Worm (Caenorhabditis elegans) whole organism, L4 larva: ENCODE measurements around the gene fli-1.

Experiments
- D1046.2 ChIP-seq: fragments of 200-800 bp; sonication (Bioruptor generic); IDR thresholded peaks from 2 replicates; pipeline ENCODE4 v1.3.6; 2022; ENCODE audit warnings: missing genetic modification characterization, missing compliant biosample characterization
- F10B5.3 ChIP-seq: sonication (generic microtip); optimal IDR thresholded peaks from 2 replicates; lab custom pipeline; 2016; ENCODE audit warnings: mild to moderate bottlenecking, missing genetic modification characterization, missing compliant biosample characterization
- F37D6.2 ChIP-seq: sonication (generic microtip); optimal IDR thresholded peaks from 2 replicates; lab custom pipeline; 2016; ENCODE audit warnings: mild to moderate bottlenecking, missing genetic modification characterization, missing compliant biosample characterization
- F49E8.2 ChIP-seq: sonication (generic microtip); optimal IDR thresholded peaks from 2 replicates; lab custom pipeline; 2016; ENCODE audit warnings: missing compliant biosample characterization, mild to moderate bottlenecking, missing genetic modification characterization, borderline replicate concordance
- T20F7.1 ChIP-seq: fragments of 200-800 bp; sonication (Bioruptor generic); optimal IDR thresholded peaks from 2 replicates; lab custom pipeline; 2018; ENCODE audit warnings: mild to moderate bottlenecking, missing genetic modification characterization, missing compliant biosample characterization
- ZK546.5 ChIP-seq, 2 experiments: sonication (generic microtip); optimal IDR thresholded peaks; 2 replicates each; lab custom pipeline; 2017; ENCODE audit warnings: missing biosample characterization in 2 of 2, missing genetic modification characterization in 2 of 2
- attf-4 ChIP-seq: sonication (generic microtip); optimal IDR thresholded peaks from 3 replicates; lab custom pipeline; 2017; ENCODE audit warnings: missing biosample characterization, missing genetic modification characterization
- ceh-32 ChIP-seq: sonication (generic microtip); optimal IDR thresholded peaks from 2 replicates; lab custom pipeline; 2016; ENCODE audit warnings: mild to moderate bottlenecking, missing genetic modification characterization, missing compliant biosample characterization; ENCODE audit not compliant: poor library complexity
- ceh-44 ChIP-seq: fragments of 200-800 bp; sonication (Bioruptor generic); IDR thresholded peaks from 2 replicates; pipeline ENCODE4 v1.3.6; 2022; ENCODE audit warnings: missing genetic modification reagents, missing genetic modification characterization, missing compliant biosample characterization
- ces-1 ChIP-seq: fragments of 150-350 bp; sonication (generic microtip); optimal IDR thresholded peaks from 4 replicates; lab custom pipeline; 2014; ENCODE audit warnings: missing biosample characterization, missing genetic modification reagents, missing genetic modification characterization
- cey-2 ChIP-seq: sonication (generic microtip); optimal IDR thresholded peaks from 3 replicates; lab custom pipeline; 2017; ENCODE audit warnings: missing genetic modification characterization, mild to moderate bottlenecking, missing compliant biosample characterization, antibody characterized with exemption, borderline replicate concordance; ENCODE audit not compliant: insufficient read depth
- ctbp-1 ChIP-seq: fragments of 200-800 bp; sonication (Bioruptor generic); IDR thresholded peaks from 2 replicates; pipeline ENCODE4 v1.3.6; 2022; ENCODE audit warnings: missing genetic modification reagents, missing genetic modification characterization, missing compliant biosample characterization
- daf-8 ChIP-seq: fragments of 200-800 bp; sonication (Bioruptor generic); IDR thresholded peaks from 2 replicates; pipeline ENCODE4 v1.3.6; 2022; ENCODE audit warnings: missing genetic modification characterization, missing compliant biosample characterization
- dmd-6 ChIP-seq: fragments of 200-800 bp; sonication (Bioruptor generic); IDR thresholded peaks from 2 replicates; pipeline ENCODE4 v1.3.6; 2022; ENCODE audit warnings: missing genetic modification reagents, missing genetic modification characterization, missing compliant biosample characterization
- dmd-9 ChIP-seq: fragments of 200-800 bp; sonication (Bioruptor generic); IDR thresholded peaks from 2 replicates; pipeline ENCODE4 v1.3.6; 2022; ENCODE audit warnings: missing genetic modification reagents, missing genetic modification characterization, missing compliant biosample characterization
- egl-27 ChIP-seq: sonication (generic microtip); optimal IDR thresholded peaks from 3 replicates; lab custom pipeline; 2017; ENCODE audit warnings: missing biosample characterization, missing genetic modification reagents, missing genetic modification characterization
- fos-1 ChIP-seq: fragments of 150-350 bp; optimal IDR thresholded peaks from 2 replicates; lab custom pipeline; 2014; ENCODE audit warnings: missing biosample characterization, missing genetic modification characterization
- hif-1 ChIP-seq, 2 experiments: sonication (generic microtip); optimal IDR thresholded peaks; 2 replicates each; lab custom pipeline; 2016 to 2017; ENCODE audit warnings: missing compliant biosample characterization in 2 of 2, missing genetic modification characterization in 2 of 2, missing genetic modification reagents in 2 of 2, missing genotype in 2 of 2, mild to moderate bottlenecking in 1 of 2
- hlh-11 ChIP-seq: fragments of 200-800 bp; sonication (Bioruptor generic); optimal IDR thresholded peaks from 2 replicates; lab custom pipeline; 2018; ENCODE audit warnings: mild to moderate bottlenecking, missing genetic modification characterization, missing compliant biosample characterization
- hlh-30 ChIP-seq: sonication (generic microtip); optimal IDR thresholded peaks from 2 replicates; lab custom pipeline; 2017; ENCODE audit warnings: antibody characterized with exemption, mild to moderate bottlenecking, missing genetic modification characterization, missing compliant biosample characterization; ENCODE audit not compliant: insufficient read depth
- hmg-1.1 ChIP-seq: fragments of 200-800 bp; sonication (Bioruptor generic); IDR thresholded peaks from 2 replicates; pipeline ENCODE4 v1.3.6; 2022; ENCODE audit warnings: missing genetic modification reagents, missing genetic modification characterization, missing compliant biosample characterization
- jun-1 ChIP-seq: fragments of 150-350 bp; optimal IDR thresholded peaks from 2 replicates; lab custom pipeline; 2014; ENCODE audit warnings: missing biosample characterization, missing genetic modification reagents, missing genetic modification characterization
- lin-1 ChIP-seq: fragments of 200-800 bp; sonication (Bioruptor generic); IDR thresholded peaks from 2 replicates; pipeline ENCODE4 v1.3.6; 2022; ENCODE audit warnings: missing genetic modification reagents, missing genetic modification characterization, missing compliant biosample characterization
- lin-38 ChIP-seq: fragments of 200-800 bp; sonication (Bioruptor generic); IDR thresholded peaks from 2 replicates; pipeline ENCODE4 v1.3.6; 2022; ENCODE audit warnings: missing genetic modification reagents, missing genetic modification characterization, missing compliant biosample characterization
- lin-39 ChIP-seq: fragments of 150-350 bp; optimal IDR thresholded peaks from 2 replicates; lab custom pipeline; 2014; ENCODE audit warnings: missing biosample characterization, missing genetic modification reagents, missing genetic modification characterization
- lsy-2 ChIP-seq, 2 experiments: fragments of 150-350 bp in 1 of 2; sonication (generic microtip) in 1 of 2; optimal IDR thresholded peaks; 2 replicates each; lab custom pipeline; 2014 to 2017; ENCODE audit warnings: missing biosample characterization in 2 of 2, missing genetic modification characterization in 2 of 2
- mdl-1 ChIP-seq, 2 experiments: fragments of 150-350 bp in 1 of 2; sonication (generic microtip) in 1 of 2; optimal IDR thresholded peaks; 2 replicates each; lab custom pipeline; 2014 to 2017; ENCODE audit warnings: missing biosample characterization in 2 of 2, missing genetic modification characterization in 2 of 2
- mdt-29 ChIP-seq: fragments of 200-800 bp; sonication (Bioruptor generic); IDR thresholded peaks from 2 replicates; pipeline ENCODE4 v1.3.6; 2022; ENCODE audit warnings: missing genetic modification reagents, missing genetic modification characterization, missing compliant biosample characterization
- mep-1 ChIP-seq: fragments of 150-350 bp; sonication (generic microtip); optimal IDR thresholded peaks from 3 replicates; lab custom pipeline; 2014; ENCODE audit warnings: missing biosample characterization, missing genetic modification characterization
- mes-2 ChIP-seq: sonication (generic microtip); optimal IDR thresholded peaks from 2 replicates; lab custom pipeline; 2016; ENCODE audit warnings: missing genotype, mild to moderate bottlenecking, missing genetic modification characterization, missing compliant biosample characterization; ENCODE audit not compliant: poor library complexity, severe bottlenecking
- mxl-2 ChIP-seq: fragments of 200-800 bp; sonication (Bioruptor generic); conservative IDR thresholded peaks from 2 replicates; pipeline ENCODE4 v1.3.6; 2022; ENCODE audit warnings: missing genetic modification reagents, missing genetic modification characterization, missing compliant biosample characterization
- mxl-3 ChIP-seq: fragments of 200-800 bp; sonication (Bioruptor generic); optimal IDR thresholded peaks from 2 replicates; lab custom pipeline; 2018; ENCODE audit warnings: mild to moderate bottlenecking, missing genetic modification characterization, missing compliant biosample characterization
- nhr-10 ChIP-seq: fragments of 150-350 bp; optimal IDR thresholded peaks from 2 replicates; lab custom pipeline; 2014; ENCODE audit warnings: missing biosample characterization, missing genetic modification characterization
- nhr-11 ChIP-seq: fragments of 150-350 bp; optimal IDR thresholded peaks from 2 replicates; lab custom pipeline; 2014; ENCODE audit warnings: missing biosample characterization, missing genetic modification characterization
- nhr-25 ChIP-seq: sonication (generic microtip); optimal IDR thresholded peaks from 2 replicates; lab custom pipeline; 2017; ENCODE audit warnings: missing genetic modification characterization, mild to moderate bottlenecking, missing compliant biosample characterization, antibody characterized with exemption, moderate library complexity, borderline replicate concordance; ENCODE audit not compliant: insufficient read depth
- nhr-28 ChIP-seq: fragments of 150-350 bp; optimal IDR thresholded peaks from 2 replicates; lab custom pipeline; 2014; ENCODE audit warnings: missing biosample characterization, missing genetic modification characterization
- nhr-41 ChIP-seq: fragments of 200-800 bp; sonication (Bioruptor generic); IDR thresholded peaks from 2 replicates; pipeline ENCODE4 v1.3.6; 2022; ENCODE audit warnings: missing genetic modification reagents, missing genetic modification characterization, missing compliant biosample characterization
- nhr-48 ChIP-seq: sonication (generic microtip); optimal IDR thresholded peaks from 2 replicates; lab custom pipeline; 2016; ENCODE audit warnings: mild to moderate bottlenecking, missing genetic modification characterization, missing compliant biosample characterization
- pha-4 ChIP-seq, 2 experiments: fragments of 150-350 bp in 1 of 2; fragments of 200-800 bp in 1 of 2; sonication (Bioruptor generic) in 1 of 2; IDR thresholded peaks in 1 of 2; optimal IDR thresholded peaks in 1 of 2; 2 replicates each; pipeline versions ENCODE4 v1.3.6 to Lab custom; 2014 to 2022; ENCODE audit warnings: missing genetic modification characterization in 2 of 2, missing genetic modification reagents in 2 of 2, missing biosample characterization in 1 of 2, missing compliant biosample characterization in 1 of 2
- saeg-2 ChIP-seq: fragments of 200-800 bp; sonication (Bioruptor generic); IDR thresholded peaks from 2 replicates; pipeline ENCODE4 v1.3.6; 2022; ENCODE audit warnings: missing genetic modification reagents, missing genetic modification characterization, missing compliant biosample characterization
- skn-1 ChIP-seq: fragments of 150-350 bp; optimal IDR thresholded peaks from 2 replicates; lab custom pipeline; 2014; ENCODE audit warnings: missing biosample characterization, missing genetic modification characterization
- spr-1 ChIP-seq: sonication (generic microtip); optimal IDR thresholded peaks from 2 replicates; lab custom pipeline; 2016; ENCODE audit warnings: mild to moderate bottlenecking, missing genetic modification characterization, missing compliant biosample characterization
- tra-1 ChIP-seq: fragments of 200-800 bp; sonication (Bioruptor generic); IDR thresholded peaks from 2 replicates; pipeline ENCODE4 v1.3.6; 2022; ENCODE audit warnings: missing genetic modification reagents, missing genetic modification characterization, missing compliant biosample characterization
- unc-39 ChIP-seq: sonication (generic microtip); optimal IDR thresholded peaks from 2 replicates; lab custom pipeline; 2017; ENCODE audit warnings: missing biosample characterization, missing genetic modification characterization
- vab-7 ChIP-seq: fragments of 200-800 bp; sonication (Bioruptor generic); IDR thresholded peaks from 2 replicates; pipeline ENCODE4 v1.3.6; 2022; ENCODE audit warnings: missing genetic modification reagents, missing genetic modification characterization, missing compliant biosample characterization
- zag-1 ChIP-seq: fragments of 150-350 bp; optimal IDR thresholded peaks from 2 replicates; lab custom pipeline; 2014; ENCODE audit warnings: missing biosample characterization, missing genetic modification characterization
- ztf-7 ChIP-seq: fragments of 150-350 bp; optimal IDR thresholded peaks from 2 replicates; lab custom pipeline; 2014; ENCODE audit warnings: missing biosample characterization, missing genetic modification characterization

fli-1 gene

ce11 chrIII:8733237-8733636 lies 49.7 kb upstream of the fli-1 start (continued):
- TF ChIP-seq mdt-29 (GFP tag; lab: Robert Waterston, UW) (no peak), attf-4 (tag; lab: Kevin White, UChicago) (no peak), lsy-2 (tag; optimal IDR thresholded peaks at IDR 0.05; lab: Kevin White, UChicago) (peak in 1 of 2 experiments; percentile 44), fos-1 (tag; lab: Kevin White, UChicago) (no peak), nhr-41 (GFP tag; lab: Robert Waterston, UW) (no peak), T20F7.1 (GFP tag; lab: Kevin White, UChicago) (no peak), spr-1 (no peak), nhr-11 (no peak), nhr-25 (tag; lab: Kevin White, UChicago) (peak; percentile 40), F37D6.2 (tag; lab: Kevin White, UChicago) (no peak), hmg-1.1 (GFP tag; lab: Robert Waterston, UW) (0 out of 2 replicates have a peak, but pooled peaks have one; percentile 25), saeg-2 (GFP tag; lab: Robert Waterston, UW) (no peak), ces-1 (no peak), jun-1 (tag; lab: Kevin White, UChicago) (no peak), mep-1 (tag; lab: Kevin White, UChicago) (peak; percentile 17), mdl-1 (tag; optimal IDR thresholded peaks at IDR 0.05; lab: Kevin White, UChicago) (no peak), lin-1 (GFP tag; lab: Robert Waterston, UW) (no peak), mxl-3 (GFP tag; lab: Kevin White, UChicago) (peak; percentile 50), pha-4 (GFP tag; IDR thresholded peaks at IDR 0.05; lab: Robert Waterston, UW) (no peak), pha-4 (tag; optimal IDR thresholded peaks at IDR 0.05; lab: Kevin White, UChicago) (peak; percentile 99), vab-7 (no peak), mxl-2 (no peak)
- TF ChIP-seq, all 104 proteins: peak for 18

- peak; percentile 82 for TF ChIP-seq hlh-30
- no peak for TF ChIP-seq hif-1 (tag; optimal IDR thresholded peaks at IDR 0.05; lab: Kevin White, UChicago)
- TF ChIP-seq nhr-10 = no peak
- peak; percentile 64 for TF ChIP-seq nhr-28 (tag; lab: Kevin White, UChicago)
- no peak for TF ChIP-seq nhr-41 (GFP tag; lab: Robert Waterston, UW)
- TF ChIP-seq ztf-7 (tag; lab: Kevin White, UChicago) = no peak
- no peak for TF ChIP-seq lin-39
- peak; percentile 91 for TF ChIP-seq mxl-3 (GFP tag; lab: Kevin White, UChicago)
- TF ChIP-seq ctbp-1 (GFP tag; lab: Robert Waterston, UW) = peak; percentile 35; the same call in 1 of the 2 replicates
- no peak for TF ChIP-seq F49E8.2
- no peak for TF ChIP-seq fos-1 (tag; lab: Kevin White, UChicago)
- no peak for TF ChIP-seq mxl-2
- TF ChIP-seq F37D6.2 (tag; lab: Kevin White, UChicago) = no peak
- no peak for TF ChIP-seq dmd-6 (GFP tag; lab: Robert Waterston, UW)
- no peak for TF ChIP-seq lin-38 (GFP tag; lab: Robert Waterston, UW)
- no peak for TF ChIP-seq ceh-32 (tag; lab: Kevin White, UChicago)
- no peak for TF ChIP-seq spr-1
- peak; percentile 19 for TF ChIP-seq mes-2 (tag; lab: Kevin White, UChicago)
- peak; percentile 32; the same call in 1 of the 2 replicates for TF ChIP-seq tra-1 (GFP tag; lab: Robert Waterston, UW)
- TF ChIP-seq egl-27 = no peak
- TF ChIP-seq ceh-44 = no peak
- TF ChIP-seq ZK546.5 (tag; optimal IDR thresholded peaks at IDR 0.05; lab: Kevin White, UChicago) = no peak
- no peak for TF ChIP-seq D1046.2 (GFP tag; lab: Robert Waterston, UW)
- peak; percentile 37 for TF ChIP-seq cey-2 (tag; lab: Kevin White, UChicago)
- peak; percentile 62 for TF ChIP-seq hlh-11
- TF ChIP-seq skn-1 = no peak
- TF ChIP-seq F10B5.3 (tag; lab: Kevin White, UChicago) = no peak
- TF ChIP-seq zag-1 = no peak
- peak in 1 of 2 experiments; percentile 23 for TF ChIP-seq lsy-2 (tag; optimal IDR thresholded peaks at IDR 0.05; lab: Kevin White, UChicago)
- no peak for TF ChIP-seq daf-8 (GFP tag; lab: Robert Waterston, UW)
- no peak for TF ChIP-seq unc-39 (tag; lab: Kevin White, UChicago)
- TF ChIP-seq T20F7.1 (GFP tag; lab: Kevin White, UChicago) = no peak
- TF ChIP-seq nhr-48 (tag; lab: Kevin White, UChicago) = peak; percentile 19
- TF ChIP-seq lin-1 (GFP tag; lab: Robert Waterston, UW) = no peak
- TF ChIP-seq dmd-9 = no peak
- peak; percentile 56 to 84 for TF ChIP-seq mdl-1 (tag; optimal IDR thresholded peaks at IDR 0.05; lab: Kevin White, UChicago)
These were observed 48.4 kb upstream of the fli-1 start for ce11 chrIII:8731973-8732372.
